Worm (Caenorhabditis elegans) whole organism, L3 larva: Measurements from ENCODE around the gene Y39F10A.6.
A peak's percentile ranks its signal among the peaks of the same experiment; 100 is the strongest.

ENCODE experiments used
- ama-1 ChIP-seq: fragments of 150-350 bp; optimal IDR thresholded peaks from 2 replicates; lab custom pipeline; 2018
- ceh-16 ChIP-seq: sonication (generic microtip); optimal IDR thresholded peaks from 2 replicates; lab custom pipeline; 2017; ENCODE audit warnings: missing biosample characterization, missing genetic modification characterization
- ceh-28 ChIP-seq: fragments of 150-350 bp; optimal IDR thresholded peaks from 2 replicates; lab custom pipeline; 2014; ENCODE audit warnings: missing biosample characterization, missing genetic modification reagents, missing genetic modification characterization
- ceh-82 ChIP-seq: fragments of 150-350 bp; optimal IDR thresholded peaks from 2 replicates; lab custom pipeline; 2014; ENCODE audit warnings: missing biosample characterization, missing genetic modification characterization
- ceh-9 ChIP-seq: sonication (generic microtip); optimal IDR thresholded peaks from 2 replicates; lab custom pipeline; 2018; ENCODE audit warnings: missing biosample characterization, missing genetic modification characterization
- egl-5 ChIP-seq: fragments of 150-350 bp; optimal IDR thresholded peaks from 2 replicates; lab custom pipeline; 2017; ENCODE audit warnings: missing biosample characterization, missing genetic modification reagents, missing genetic modification characterization, inconsistent platforms
- elt-2 ChIP-seq: sonication (generic microtip); optimal IDR thresholded peaks from 2 replicates; lab custom pipeline; 2016; ENCODE audit warnings: missing genetic modification reagents, mild to moderate bottlenecking, missing genetic modification characterization, missing compliant biosample characterization
- eor-1 ChIP-seq, 2 experiments: fragments of 150-350 bp; optimal IDR thresholded peaks; 2 replicates each; lab custom pipeline; 2014 to 2018; ENCODE audit warnings: missing biosample characterization in 2 of 2, missing genetic modification characterization in 2 of 2
- fkh-10 ChIP-seq: sonication (generic microtip); optimal IDR thresholded peaks from 2 replicates; lab custom pipeline; 2017; ENCODE audit warnings: missing biosample characterization, missing genetic modification reagents, missing genetic modification characterization
- fos-1 ChIP-seq: fragments of 150-350 bp; optimal IDR thresholded peaks from 2 replicates; lab custom pipeline; 2014; ENCODE audit warnings: missing biosample characterization, missing genetic modification characterization
- hmg-11 ChIP-seq: sonication (generic microtip); optimal IDR thresholded peaks from 2 replicates; lab custom pipeline; 2016; ENCODE audit warnings: missing genetic modification characterization, missing compliant biosample characterization
- jun-1 ChIP-seq: fragments of 150-350 bp; optimal IDR thresholded peaks from 2 replicates; lab custom pipeline; 2014; ENCODE audit warnings: missing biosample characterization, missing genetic modification reagents, missing genetic modification characterization
- lin-15B ChIP-seq: fragments of 150-350 bp; optimal IDR thresholded peaks from 2 replicates; lab custom pipeline; 2014; ENCODE audit warnings: missing biosample characterization, missing genetic modification characterization
- lin-39 ChIP-seq: fragments of 150-350 bp; optimal IDR thresholded peaks from 2 replicates; lab custom pipeline; 2018; ENCODE audit warnings: missing biosample characterization, missing genetic modification reagents, missing genetic modification characterization
- lsy-12 ChIP-seq: sonication (generic microtip); optimal IDR thresholded peaks from 2 replicates; lab custom pipeline; 2016; ENCODE audit warnings: mild to moderate bottlenecking, missing genetic modification characterization, missing compliant biosample characterization
- mdl-1 ChIP-seq: fragments of 150-350 bp; optimal IDR thresholded peaks from 2 replicates; lab custom pipeline; 2014; ENCODE audit warnings: missing biosample characterization, missing genetic modification characterization
- nfya-1 ChIP-seq: sonication (generic microtip); optimal IDR thresholded peaks from 2 replicates; lab custom pipeline; 2017; ENCODE audit warnings: missing genetic modification characterization, mild to moderate bottlenecking, missing compliant biosample characterization, antibody characterized with exemption, moderate library complexity; ENCODE audit not compliant: insufficient read depth
- nhr-11 ChIP-seq: fragments of 150-350 bp; optimal IDR thresholded peaks from 2 replicates; lab custom pipeline; 2014; ENCODE audit warnings: missing biosample characterization, missing genetic modification characterization
- nhr-12 ChIP-seq: fragments of 150-350 bp; optimal IDR thresholded peaks from 2 replicates; lab custom pipeline; 2014; ENCODE audit warnings: missing biosample characterization, missing genetic modification characterization
- nhr-23 ChIP-seq: fragments of 150-350 bp; optimal IDR thresholded peaks from 2 replicates; lab custom pipeline; 2014; ENCODE audit warnings: missing biosample characterization, missing genetic modification reagents, missing genetic modification characterization
- nhr-237 ChIP-seq: fragments of 150-350 bp; optimal IDR thresholded peaks from 2 replicates; lab custom pipeline; 2014; ENCODE audit warnings: missing biosample characterization, missing genetic modification characterization
- nhr-25 ChIP-seq: sonication (generic microtip); optimal IDR thresholded peaks from 2 replicates; lab custom pipeline; 2017; ENCODE audit warnings: missing biosample characterization, missing genetic modification characterization
- nhr-28 ChIP-seq: fragments of 150-350 bp; optimal IDR thresholded peaks from 2 replicates; lab custom pipeline; 2014; ENCODE audit warnings: missing biosample characterization, missing genetic modification characterization
- nhr-43 ChIP-seq: sonication (generic microtip); optimal IDR thresholded peaks from 2 replicates; lab custom pipeline; 2016; ENCODE audit warnings: mild to moderate bottlenecking, missing genetic modification characterization, missing compliant biosample characterization; ENCODE audit not compliant: poor library complexity, severe bottlenecking
- nhr-67 ChIP-seq: fragments of 150-350 bp; optimal IDR thresholded peaks from 2 replicates; lab custom pipeline; 2014; ENCODE audit warnings: missing biosample characterization, missing genetic modification characterization
- nhr-77 ChIP-seq: fragments of 150-350 bp; optimal IDR thresholded peaks from 2 replicates; lab custom pipeline; 2014; ENCODE audit warnings: missing biosample characterization, missing genetic modification characterization
- pha-4 ChIP-seq: fragments of 150-350 bp; optimal IDR thresholded peaks from 2 replicates; lab custom pipeline; 2014; ENCODE audit warnings: missing biosample characterization, missing genetic modification reagents, missing genetic modification characterization
- pqm-1 ChIP-seq: fragments of 150-350 bp; optimal IDR thresholded peaks from 2 replicates; lab custom pipeline; 2017; ENCODE audit warnings: missing biosample characterization, missing genetic modification characterization, inconsistent platforms
- sea-2 ChIP-seq: fragments of 150-350 bp; sonication (generic microtip); optimal IDR thresholded peaks from 4 replicates; lab custom pipeline; 2014; ENCODE audit warnings: missing biosample characterization, missing genetic modification reagents, missing genetic modification characterization
- snpc-4 ChIP-seq: fragments of 150-350 bp; optimal IDR thresholded peaks from 2 replicates; lab custom pipeline; 2014; ENCODE audit warnings: missing biosample characterization, missing genetic modification characterization
- unc-39 ChIP-seq: sonication (generic microtip); optimal IDR thresholded peaks from 4 replicates; lab custom pipeline; 2017; ENCODE audit warnings: missing biosample characterization, missing genetic modification characterization
- unc-62 ChIP-seq: fragments of 150-350 bp; sonication (generic microtip); optimal IDR thresholded peaks from 4 replicates; lab custom pipeline; 2014; ENCODE audit warnings: missing biosample characterization, missing genetic modification reagents, missing genetic modification characterization
- ztf-11 ChIP-seq: fragments of 150-350 bp; optimal IDR thresholded peaks from 2 replicates; lab custom pipeline; 2014; ENCODE audit warnings: missing biosample characterization, missing genetic modification characterization
- ztf-4 ChIP-seq: fragments of 150-350 bp; optimal IDR thresholded peaks from 2 replicates; lab custom pipeline; 2014; ENCODE audit warnings: missing biosample characterization, missing genetic modification characterization

The Y39F10A.6 gene

ce11 chrII:765219-765618, 18.2 kb downstream of the Y39F10A.6 start, which contains the start of gene C08G5.7:
Gene C08G5.7 (minus strand): TSS chrII:765319.
- TF ChIP-seq ceh-16 (tag; lab: Kevin White, UChicago) (no peak), nhr-11 (no peak), sea-2 (GFP tag; lab: Kevin White, UChicago) (no peak), nhr-23 (tag; lab: Kevin White, UChicago) (no peak), jun-1 (no peak), nhr-67 (tag; lab: Kevin White, UChicago) (no peak), ceh-9 (tag; lab: Kevin White, UChicago) (no peak), lin-39 (tag; lab: Kevin White, UChicago) (no peak), lin-15B (tag; lab: Kevin White, UChicago) (no peak)

- no peak for TF ChIP-seq ztf-4 (tag; lab: Kevin White, UChicago)
- TF ChIP-seq elt-2 (tag; lab: Kevin White, UChicago) = peak; percentile 62
These were observed 19.0 kb downstream of the Y39F10A.6 start for ce11 chrII:764385-764784.

ce11 chrII:762942-763341, 20.5 kb downstream of the Y39F10A.6 start:
- TF ChIP-seq fkh-10 (GFP tag; lab: Kevin White, UChicago) (no peak), jun-1 (no peak), ztf-11 (no peak), elt-2 (tag; lab: Kevin White, UChicago) (peak; percentile 61), nhr-28 (tag; lab: Kevin White, UChicago) (no peak), sea-2 (GFP tag; lab: Kevin White, UChicago) (no peak), nfya-1 (tag; lab: Kevin White, UChicago) (no peak), hmg-11 (no peak), egl-5 (tag; lab: Kevin White, UChicago) (no peak), unc-62 (GFP tag; lab: Kevin White, UChicago) (no peak), pha-4 (tag; lab: Kevin White, UChicago) (peak; percentile 42), lin-39 (tag; lab: Kevin White, UChicago) (no peak), ceh-9 (tag; lab: Kevin White, UChicago) (no peak), unc-39 (no peak), ceh-82 (tag; lab: Kevin White, UChicago) (no peak), nhr-77 (no peak), nhr-237 (tag; lab: Kevin White, UChicago) (no peak)

ce11 chrII:760276-760675, 23.2 kb downstream of the Y39F10A.6 start:
- TF ChIP-seq elt-2 (tag; lab: Kevin White, UChicago) (peak; percentile 49), pqm-1 (tag; lab: Kevin White, UChicago) (no peak), nhr-11 (no peak), nhr-12 (no peak)

ce11 chrII:759788-760187, 23.6 kb downstream of the Y39F10A.6 start:
- TF ChIP-seq hmg-11 = peak; percentile 17
- peak; percentile 26 for TF ChIP-seq lin-15B (tag; lab: Kevin White, UChicago)
- TF ChIP-seq egl-5 (tag; lab: Kevin White, UChicago) = peak; percentile 21
- peak; percentile 82 for TF ChIP-seq lin-39 (tag; lab: Kevin White, UChicago)
- peak; percentile 74 for TF ChIP-seq nfya-1 (tag; lab: Kevin White, UChicago)
- peak; percentile 1 for TF ChIP-seq snpc-4 (tag; lab: Kevin White, UChicago)
- no peak for TF ChIP-seq nhr-12
- no peak for TF ChIP-seq ama-1
- peak; percentile 77 for TF ChIP-seq fkh-10 (GFP tag; lab: Kevin White, UChicago)
- no peak for TF ChIP-seq mdl-1 (tag; lab: Kevin White, UChicago)
- TF ChIP-seq, all 47 proteins: peak for 7

ce11 chrII:757224-757623, 26.2 kb downstream of the Y39F10A.6 start:
- no peak for TF ChIP-seq lin-15B (tag; lab: Kevin White, UChicago)
- TF ChIP-seq nhr-67 (tag; lab: Kevin White, UChicago) = no peak
- TF ChIP-seq ceh-28 (tag; lab: Kevin White, UChicago) = no peak
- no peak for TF ChIP-seq lsy-12
- TF ChIP-seq nhr-43 (tag; lab: Kevin White, UChicago) = no peak
- TF ChIP-seq snpc-4 (tag; lab: Kevin White, UChicago) = no peak
- no peak for TF ChIP-seq fos-1
- TF ChIP-seq nhr-25 = no peak
- no peak for TF ChIP-seq pha-4 (tag; lab: Kevin White, UChicago)
- no peak for TF ChIP-seq eor-1 (tag; optimal IDR thresholded peaks at IDR 0.05; lab: Kevin White, UChicago)
- no peak for TF ChIP-seq unc-62 (GFP tag; lab: Kevin White, UChicago)
